Worm (Caenorhabditis elegans): Measurements from ENCODE around the gene sna-1.

Gene sna-1

ce11 chrV:6669520-6669919 is 41.0 kb downstream of the sna-1 start, which contains the start of gene cest-28:
cest-28 (plus strand) TSS chrV:6669820.
- no peak for TF ChIP-seq grh-1 (GFP tag; IDR thresholded peaks at IDR 0.05)
- TF ChIP-seq sptf-1 (tag; optimal IDR thresholded peaks at IDR 0.05): no peak
- no peak for TF ChIP-seq rnt-1 (tag; optimal IDR thresholded peaks at IDR 0.05)
- TF ChIP-seq efl-1 (optimal IDR thresholded peaks at IDR 0.05): no peak
- no peak for TF ChIP-seq efl-1 (GFP tag; optimal IDR thresholded peaks at IDR 0.05 in 1 of 2)
- no peak for TF ChIP-seq nhr-237 (tag; optimal IDR thresholded peaks at IDR 0.05)
- no peak for TF ChIP-seq ceh-88 (GFP tag; IDR thresholded peaks at IDR 0.05)

ce11 chrV:6668741-6669140 is 41.7 kb downstream of the sna-1 start, which contains the start of gene str-180:
str-180 (minus strand) TSS chrV:6668841.
- TF ChIP-seq fkh-8 (tag; optimal IDR thresholded peaks at IDR 0.05) (no peak), C16A3.4 (tag; optimal IDR thresholded peaks at IDR 0.05) (no peak), vab-15 (tag; optimal IDR thresholded peaks at IDR 0.05) (no peak), nhr-84 (tag; optimal IDR thresholded peaks at IDR 0.05) (no peak), nhr-71 (tag; optimal IDR thresholded peaks at IDR 0.05) (no peak), hpl-2 (GFP tag; optimal IDR thresholded peaks at IDR 0.05) (no peak), snpc-4 (tag; optimal IDR thresholded peaks at IDR 0.05) (no peak), pag-3 (tag; optimal IDR thresholded peaks at IDR 0.05; ENCODE audit: borderline replicate concordance, insufficient read depth) (no peak), nhr-28 (tag; optimal IDR thresholded peaks at IDR 0.05) (no peak), nhr-12 (tag; optimal IDR thresholded peaks at IDR 0.05) (no peak), C34B4.2 (tag; optimal IDR thresholded peaks at IDR 0.05) (no peak), lin-13 (GFP tag; optimal IDR thresholded peaks at IDR 0.05) (no peak), alr-1 (tag; optimal IDR thresholded peaks at IDR 0.05; ENCODE audit: borderline replicate concordance) (no peak), efl-3 (GFP tag; optimal IDR thresholded peaks at IDR 0.05) (no peak)

ce11 chrV:6666557-6666956 is 43.9 kb downstream of the sna-1 start:
- TF ChIP-seq elt-2 (tag; optimal IDR thresholded peaks at IDR 0.05) (peak; percentile 51), Y116A8C.19 (tag; optimal IDR thresholded peaks at IDR 0.05; ENCODE audit: borderline replicate concordance) (no peak), efl-1 (optimal IDR thresholded peaks at IDR 0.05) (no peak), efl-1 (GFP tag; optimal IDR thresholded peaks at IDR 0.05 in 1 of 2) (peak in 1 of 2 experiments; percentile 70)

- TF ChIP-seq lsy-2 (tag; optimal IDR thresholded peaks at IDR 0.05) (no peak), elt-3 (tag; optimal IDR thresholded peaks at IDR 0.05) (peak in 1 of 6 experiments; percentile 37), elt-2 (tag; optimal IDR thresholded peaks at IDR 0.05) (peak; percentile 83), nhr-20 (tag; optimal IDR thresholded peaks at IDR 0.05) (peak; percentile 20)
Observed at ce11 chrV:6665751-6666150, 44.7 kb downstream of the sna-1 start, which contains the start of gene pmp-5. pmp-5 (minus strand) TSS chrV:6665813.

- no peak for TF ChIP-seq mdl-1 (tag; optimal IDR thresholded peaks at IDR 0.05)
- peak; percentile 9 for TF ChIP-seq lin-14 (GFP tag; optimal IDR thresholded peaks at IDR 0.05)
- TF ChIP-seq dsc-1 (tag; optimal IDR thresholded peaks at IDR 0.05): peak; percentile 2
Observed at ce11 chrV:6662505-6662904, 48.0 kb downstream of the sna-1 start.

ce11 chrV:6661658-6662057 is 48.8 kb downstream of the sna-1 start:
- no peak for TF ChIP-seq nhr-20 (tag; optimal IDR thresholded peaks at IDR 0.05)
- TF ChIP-seq F16B12.6 (tag; optimal IDR thresholded peaks at IDR 0.05): no peak
- no peak for TF ChIP-seq ceh-8 (GFP tag; optimal IDR thresholded peaks at IDR 0.05)
- no peak for TF ChIP-seq pqm-1 (tag; optimal IDR thresholded peaks at IDR 0.05)
- TF ChIP-seq mab-9 (GFP tag; IDR thresholded peaks at IDR 0.05): no peak
- no peak for TF ChIP-seq nhr-76 (tag; optimal IDR thresholded peaks at IDR 0.05)
- TF ChIP-seq ceh-88 (GFP tag; IDR thresholded peaks at IDR 0.05): no peak
- peak; percentile 14 for TF ChIP-seq fkh-10 (GFP tag; optimal IDR thresholded peaks at IDR 0.05)
- TF ChIP-seq nhr-84 (tag; optimal IDR thresholded peaks at IDR 0.05): no peak
- TF ChIP-seq efl-1 (optimal IDR thresholded peaks at IDR 0.05): no peak
- no peak for TF ChIP-seq efl-1 (GFP tag; optimal IDR thresholded peaks at IDR 0.05 in 1 of 2)
- no peak for TF ChIP-seq ceh-82 (tag; optimal IDR thresholded peaks at IDR 0.05)
- TF ChIP-seq hlh-4 (tag; optimal IDR thresholded peaks at IDR 0.05): no peak
- peak; percentile 71 for TF ChIP-seq nhr-71 (tag; optimal IDR thresholded peaks at IDR 0.05)
- no peak for TF ChIP-seq blmp-1 (tag; optimal IDR thresholded peaks at IDR 0.05)
- no peak for TF ChIP-seq C34B4.2 (tag; optimal IDR thresholded peaks at IDR 0.05)
- no peak for TF ChIP-seq egl-13 (tag; optimal IDR thresholded peaks at IDR 0.05)
- no peak for TF ChIP-seq ztf-4 (tag; optimal IDR thresholded peaks at IDR 0.05)
- TF ChIP-seq Y116A8C.19 (tag; optimal IDR thresholded peaks at IDR 0.05; ENCODE audit: borderline replicate concordance): no peak
- TF ChIP-seq aly-2 (tag; optimal IDR thresholded peaks at IDR 0.05): no peak
- TF ChIP-seq C04F5.9 (tag; optimal IDR thresholded peaks at IDR 0.05): no peak
- no peak for TF ChIP-seq mep-1 (tag; optimal IDR thresholded peaks at IDR 0.05)
